Worm (Caenorhabditis elegans) whole organism, young adult: ENCODE data around the gene R166.3.
A peak's percentile ranks its signal among the peaks of the same experiment; 100 is the strongest.

Source experiments
- F10E7.11 ChIP-seq: sonication (generic microtip); optimal IDR thresholded peaks from 2 replicates; lab custom pipeline; 2017; ENCODE audit warnings: mild to moderate bottlenecking, missing genetic modification characterization, moderate library complexity, missing compliant biosample characterization
- F39B2.1 ChIP-seq: fragments of 200-800 bp; sonication (Bioruptor generic); IDR thresholded peaks from 2 replicates; pipeline ENCODE4 v1.3.6; 2022; ENCODE audit warnings: missing genetic modification reagents, missing genetic modification characterization, missing compliant biosample characterization
- K11D2.4 ChIP-seq: fragments of 200-800 bp; sonication (Bioruptor generic); IDR thresholded peaks from 2 replicates; pipeline ENCODE4 v1.3.6; 2022; ENCODE audit warnings: missing genetic modification reagents, missing genetic modification characterization, missing compliant biosample characterization
- T07F8.4 ChIP-seq: sonication (generic microtip); optimal IDR thresholded peaks from 2 replicates; lab custom pipeline; 2016; ENCODE audit warnings: mild to moderate bottlenecking, missing genetic modification characterization, moderate library complexity, missing compliant biosample characterization
- T26A5.8 ChIP-seq: sonication (generic microtip); optimal IDR thresholded peaks from 2 replicates; lab custom pipeline; 2016; ENCODE audit warnings: missing genetic modification characterization, missing compliant biosample characterization
- Y53G8AR.9 ChIP-seq: fragments of 200-800 bp; sonication (Bioruptor generic); conservative IDR thresholded peaks from 2 replicates; pipeline ENCODE4 v1.3.6; 2022; ENCODE audit warnings: missing genetic modification reagents, missing genetic modification characterization, missing compliant biosample characterization
- ama-1 ChIP-seq, 3 experiments: fragments of 150-350 bp in 1 of 3; sonication (generic microtip) in 2 of 3; optimal IDR thresholded peaks; 2 replicates each; lab custom pipeline; 2014 to 2018; ENCODE audit warnings: missing biosample characterization in 2 of 3, missing genetic modification characterization in 2 of 3, missing genetic modification reagents in 2 of 3
- aptf-2 ChIP-seq: fragments of 200-800 bp; sonication (Bioruptor generic); conservative IDR thresholded peaks from 2 replicates; pipeline ENCODE4 v1.3.6; 2022; ENCODE audit warnings: missing genetic modification reagents, missing genetic modification characterization, missing compliant biosample characterization
- atf-7 ChIP-seq: sonication (generic microtip); optimal IDR thresholded peaks from 2 replicates; lab custom pipeline; 2017; ENCODE audit warnings: mild to moderate bottlenecking, missing genetic modification characterization, missing compliant biosample characterization
- athp-1 ChIP-seq: sonication (generic microtip); optimal IDR thresholded peaks from 2 replicates; lab custom pipeline; 2017; ENCODE audit warnings: mild to moderate bottlenecking, missing genetic modification characterization, missing compliant biosample characterization
- attf-6 ChIP-seq: fragments of 200-800 bp; sonication (Bioruptor generic); IDR thresholded peaks from 2 replicates; pipeline ENCODE4 v1.3.6; 2022; ENCODE audit warnings: missing genetic modification reagents, missing genetic modification characterization, missing compliant biosample characterization
- ccch-3 ChIP-seq: fragments of 200-800 bp; sonication (Bioruptor generic); optimal IDR thresholded peaks from 2 replicates; lab custom pipeline; 2018; ENCODE audit warnings: mild to moderate bottlenecking, missing genetic modification characterization, missing compliant biosample characterization
- ceh-79 ChIP-seq: sonication (generic microtip); optimal IDR thresholded peaks from 2 replicates; lab custom pipeline; 2017; ENCODE audit warnings: mild to moderate bottlenecking, missing genetic modification characterization, missing compliant biosample characterization
- chd-7 ChIP-seq: sonication (generic microtip); optimal IDR thresholded peaks from 2 replicates; lab custom pipeline; 2016; ENCODE audit warnings: mild to moderate bottlenecking, missing genetic modification characterization, moderate library complexity, missing compliant biosample characterization
- efl-1 ChIP-seq: fragments of 150-350 bp; optimal IDR thresholded peaks from 2 replicates; lab custom pipeline; 2014; ENCODE audit warnings: missing biosample characterization, missing genetic modification reagents, missing genetic modification characterization
- egl-44 ChIP-seq: fragments of 200-800 bp; sonication (Bioruptor generic); IDR thresholded peaks from 2 replicates; pipeline ENCODE4 v1.3.6; 2022; ENCODE audit warnings: missing genetic modification reagents, missing genetic modification characterization, missing compliant biosample characterization
- fkh-3 ChIP-seq: sonication (generic microtip); optimal IDR thresholded peaks from 2 replicates; lab custom pipeline; 2016; ENCODE audit warnings: mild to moderate bottlenecking, missing genetic modification characterization, missing compliant biosample characterization
- hlh-12 ChIP-seq: sonication (generic microtip); optimal IDR thresholded peaks from 2 replicates; lab custom pipeline; 2016; ENCODE audit warnings: missing genetic modification characterization, missing compliant biosample characterization
- hlh-26 ChIP-seq: fragments of 200-800 bp; sonication (Bioruptor generic); conservative IDR thresholded peaks from 2 replicates; pipeline ENCODE4 v1.3.6; 2022; ENCODE audit warnings: missing genetic modification reagents, missing genetic modification characterization, missing compliant biosample characterization
- hmg-20 ChIP-seq: fragments of 200-800 bp; sonication (Bioruptor generic); IDR thresholded peaks from 2 replicates; pipeline ENCODE4 v1.3.6; 2022; ENCODE audit warnings: missing genetic modification reagents, missing genetic modification characterization, missing compliant biosample characterization
- lin-26 ChIP-seq: fragments of 200-800 bp; sonication (Bioruptor generic); IDR thresholded peaks from 2 replicates; pipeline ENCODE4 v1.3.6; 2022; ENCODE audit warnings: missing genetic modification reagents, missing genetic modification characterization, missing compliant biosample characterization
- lin-40 ChIP-seq: sonication (generic microtip); optimal IDR thresholded peaks from 2 replicates; lab custom pipeline; 2016; ENCODE audit warnings: missing genetic modification characterization, mild to moderate bottlenecking, missing compliant biosample characterization, missing genotype, missing genetic modification reagents
- lin-54 ChIP-seq: fragments of 200-800 bp; sonication (Bioruptor generic); optimal IDR thresholded peaks from 2 replicates; lab custom pipeline; 2018; ENCODE audit warnings: mild to moderate bottlenecking, missing genetic modification characterization, missing compliant biosample characterization
- lsl-1 ChIP-seq: fragments of 200-800 bp; sonication (Bioruptor generic); optimal IDR thresholded peaks from 2 replicates; lab custom pipeline; 2018; ENCODE audit warnings: mild to moderate bottlenecking, missing genetic modification characterization, moderate library complexity, missing compliant biosample characterization
- lsy-27 ChIP-seq: sonication (generic microtip); optimal IDR thresholded peaks from 2 replicates; lab custom pipeline; 2017; ENCODE audit warnings: missing genetic modification characterization, mild to moderate bottlenecking, missing compliant biosample characterization, antibody characterized with exemption, missing genotype, borderline replicate concordance; ENCODE audit not compliant: insufficient read depth
- madf-3 ChIP-seq: fragments of 200-800 bp; sonication (Bioruptor generic); IDR thresholded peaks from 2 replicates; pipeline ENCODE4 v1.3.6; 2022; ENCODE audit warnings: missing genetic modification reagents, missing genetic modification characterization, missing compliant biosample characterization
- madf-6 ChIP-seq: fragments of 200-800 bp; sonication (Bioruptor generic); IDR thresholded peaks from 2 replicates; pipeline ENCODE4 v1.3.6; 2022; ENCODE audit warnings: missing genetic modification reagents, missing genetic modification characterization, missing compliant biosample characterization
- madf-8 ChIP-seq: fragments of 200-800 bp; sonication (Bioruptor generic); conservative IDR thresholded peaks from 2 replicates; pipeline ENCODE4 v1.3.6; 2022; ENCODE audit warnings: missing genetic modification reagents, missing genetic modification characterization, missing compliant biosample characterization
- mcd-1 ChIP-seq: fragments of 200-800 bp; sonication (Bioruptor generic); IDR thresholded peaks from 2 replicates; pipeline ENCODE4 v1.3.6; 2022; ENCODE audit warnings: missing genetic modification reagents, missing genetic modification characterization, missing compliant biosample characterization
- mel-28 ChIP-seq: sonication (generic microtip); optimal IDR thresholded peaks from 2 replicates; lab custom pipeline; 2016; ENCODE audit warnings: borderline replicate concordance, mild to moderate bottlenecking, missing genetic modification characterization, missing compliant biosample characterization
- mes-4 ChIP-seq: sonication (generic microtip); optimal IDR thresholded peaks from 2 replicates; lab custom pipeline; 2016; ENCODE audit warnings: missing genotype, missing genetic modification characterization, missing compliant biosample characterization
- nfya-1 ChIP-seq: sonication (generic microtip); optimal IDR thresholded peaks from 2 replicates; lab custom pipeline; 2017; ENCODE audit warnings: antibody characterized with exemption, missing compliant biosample characterization, missing genetic modification characterization, borderline replicate concordance; ENCODE audit not compliant: insufficient read depth
- nfya-2 ChIP-seq: fragments of 200-800 bp; sonication (Bioruptor generic); IDR thresholded peaks from 2 replicates; pipeline ENCODE4 v1.3.6; 2022; ENCODE audit warnings: missing genetic modification reagents, missing genetic modification characterization, missing compliant biosample characterization
- nfyb-1 ChIP-seq: fragments of 200-800 bp; sonication (Bioruptor generic); IDR thresholded peaks from 2 replicates; pipeline ENCODE4 v1.3.6; 2022; ENCODE audit warnings: missing genetic modification reagents, missing genetic modification characterization, missing compliant biosample characterization
- nhr-27 ChIP-seq: fragments of 200-800 bp; sonication (Bioruptor generic); optimal IDR thresholded peaks from 2 replicates; lab custom pipeline; 2018; ENCODE audit warnings: mild to moderate bottlenecking, missing genetic modification characterization, moderate library complexity, missing compliant biosample characterization
- nhr-80 ChIP-seq: sonication (generic microtip); optimal IDR thresholded peaks from 2 replicates; lab custom pipeline; 2016; ENCODE audit warnings: missing genetic modification characterization, missing compliant biosample characterization
- nhr-90 ChIP-seq: sonication (generic microtip); optimal IDR thresholded peaks from 2 replicates; lab custom pipeline; 2016; ENCODE audit warnings: missing genotype, mild to moderate bottlenecking, missing genetic modification characterization, missing compliant biosample characterization
- pbrm-1 ChIP-seq: fragments of 200-800 bp; sonication (Bioruptor generic); IDR thresholded peaks from 2 replicates; pipeline ENCODE4 v1.3.6; 2022; ENCODE audit warnings: missing genetic modification reagents, missing genetic modification characterization, missing compliant biosample characterization
- pha-4 ChIP-seq: fragments of 150-350 bp; sonication (generic microtip); optimal IDR thresholded peaks from 2 replicates; lab custom pipeline; 2014; ENCODE audit warnings: missing biosample characterization, missing genetic modification reagents, missing genetic modification characterization
- repo-1 ChIP-seq: sonication (generic microtip); optimal IDR thresholded peaks from 2 replicates; lab custom pipeline; 2017; ENCODE audit warnings: mild to moderate bottlenecking, missing genetic modification characterization, missing compliant biosample characterization
- snpc-1.3 ChIP-seq: sonication (generic microtip); optimal IDR thresholded peaks from 2 replicates; lab custom pipeline; 2017; ENCODE audit warnings: missing genetic modification characterization, mild to moderate bottlenecking, missing compliant biosample characterization, antibody characterized with exemption, moderate library complexity, missing genotype, missing genetic modification reagents; ENCODE audit not compliant: insufficient read depth
- sptf-2 ChIP-seq: fragments of 200-800 bp; sonication (Bioruptor generic); optimal IDR thresholded peaks from 2 replicates; lab custom pipeline; 2018; ENCODE audit warnings: mild to moderate bottlenecking, missing genetic modification characterization, missing compliant biosample characterization
- tlf-1 ChIP-seq: fragments of 200-800 bp; sonication (Bioruptor generic); optimal IDR thresholded peaks from 2 replicates; lab custom pipeline; 2018; ENCODE audit warnings: mild to moderate bottlenecking, missing genetic modification characterization, missing compliant biosample characterization
- unc-62 ChIP-seq: fragments of 150-350 bp; optimal IDR thresholded peaks from 2 replicates; lab custom pipeline; 2014; ENCODE audit warnings: missing biosample characterization, missing genetic modification reagents, missing genetic modification characterization
- xnd-1 ChIP-seq: sonication (generic microtip); optimal IDR thresholded peaks from 2 replicates; lab custom pipeline; 2016; ENCODE audit warnings: missing genotype, missing genetic modification reagents, missing genetic modification characterization, missing compliant biosample characterization
- zfh-2 ChIP-seq: fragments of 200-800 bp; sonication (Bioruptor generic); conservative IDR thresholded peaks from 2 replicates; pipeline ENCODE4 v1.3.6; 2022; ENCODE audit warnings: missing genetic modification reagents, missing genetic modification characterization, missing compliant biosample characterization
- ztf-18 ChIP-seq: sonication (generic microtip); optimal IDR thresholded peaks from 2 replicates; lab custom pipeline; 2016; ENCODE audit warnings: missing genotype, mild to moderate bottlenecking, missing genetic modification characterization, missing compliant biosample characterization
- ztf-3 ChIP-seq: fragments of 200-800 bp; sonication (Bioruptor generic); optimal IDR thresholded peaks from 2 replicates; lab custom pipeline; 2018; ENCODE audit warnings: mild to moderate bottlenecking, missing genetic modification characterization, missing compliant biosample characterization
- ztf-6 ChIP-seq: fragments of 200-800 bp; sonication (Bioruptor generic); IDR thresholded peaks from 2 replicates; pipeline ENCODE4 v1.3.6; 2022; ENCODE audit warnings: missing genetic modification reagents, missing genetic modification characterization, missing compliant biosample characterization

R166.3 gene

DNA sequence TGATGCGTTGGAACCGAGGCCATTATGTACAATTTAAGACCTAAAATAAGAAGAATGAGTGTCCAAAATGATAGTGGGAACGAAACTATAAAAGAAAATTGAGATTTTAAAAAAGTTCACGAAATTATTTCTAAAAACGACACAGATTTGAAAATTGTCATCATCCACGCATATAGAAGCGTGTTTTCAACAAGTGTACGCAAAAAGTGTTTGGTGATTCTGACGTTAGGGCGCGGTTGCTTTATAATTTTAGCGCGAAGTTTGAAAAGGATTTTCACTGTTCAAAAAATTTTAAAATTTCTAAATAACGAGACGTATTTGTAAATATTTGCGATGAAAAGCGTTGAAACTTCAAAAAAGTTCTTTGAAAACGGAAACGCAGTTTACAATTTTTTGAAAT, 24.2 kb upstream of the R166.3 start, which contains the start of gene cdc-48.1 (continued):
- TF ChIP-seq unc-62 (GFP tag; lab: Kevin White, UChicago) (peak; percentile 98), lin-54 (GFP tag; lab: Kevin White, UChicago) (peak; percentile 100), madf-6 (GFP tag; lab: Robert Waterston, UW) (peak; percentile 99), mcd-1 (GFP tag; lab: Robert Waterston, UW) (peak; percentile 100), madf-8 (GFP tag; lab: Robert Waterston, UW) (peak; percentile 94), chd-7 (tag; lab: Kevin White, UChicago) (peak; percentile 99), nhr-80 (peak; percentile 98), hlh-12 (tag; lab: Kevin White, UChicago) (no peak), lin-40 (tag; lab: Kevin White, UChicago) (peak; percentile 99), ceh-79 (tag; lab: Kevin White, UChicago) (peak; percentile 88), nhr-27 (peak; percentile 85), lsl-1 (GFP tag; lab: Kevin White, UChicago) (peak; percentile 96), F39B2.1 (GFP tag; lab: Robert Waterston, UW) (peak; percentile 94), snpc-1.3 (tag; lab: Kevin White, UChicago) (peak; percentile 98), nfya-1 (tag; lab: Kevin White, UChicago) (no peak), ztf-3 (GFP tag; lab: Kevin White, UChicago) (peak; percentile 96), K11D2.4 (GFP tag; lab: Robert Waterston, UW) (peak; percentile 100), ama-1 (optimal IDR thresholded peaks at IDR 0.05; lab: Kevin White, UChicago) (no peak), ama-1 (GFP tag; optimal IDR thresholded peaks at IDR 0.05; lab: Kevin White, UChicago) (peak; percentile 76 to 79), egl-44 (GFP tag; lab: Robert Waterston, UW) (peak; percentile 98), fkh-3 (tag; lab: Kevin White, UChicago) (peak; percentile 59), F10E7.11 (tag; lab: Kevin White, UChicago) (peak; percentile 87), T07F8.4 (tag; lab: Kevin White, UChicago) (peak; percentile 90), Y53G8AR.9 (GFP tag; lab: Robert Waterston, UW) (peak; percentile 100), zfh-2 (GFP tag; lab: Robert Waterston, UW) (no peak), aptf-2 (GFP tag; lab: Robert Waterston, UW) (peak; percentile 90), madf-3 (peak; percentile 98), ccch-3 (GFP tag; lab: Kevin White, UChicago) (peak; percentile 84), nfya-2 (GFP tag; lab: Robert Waterston, UW) (peak; percentile 94), pha-4 (peak; percentile 98), pbrm-1 (GFP tag; lab: Robert Waterston, UW) (peak; percentile 100), mel-28 (tag; lab: Kevin White, UChicago) (peak; percentile 82), hmg-20 (GFP tag; lab: Robert Waterston, UW) (peak; percentile 95), atf-7 (tag; lab: Kevin White, UChicago) (peak; percentile 99), nfyb-1 (peak; percentile 99), tlf-1 (GFP tag; lab: Kevin White, UChicago) (peak; percentile 100), ztf-18 (tag; lab: Kevin White, UChicago) (peak; percentile 89), lin-26 (GFP tag; lab: Robert Waterston, UW) (peak; percentile 95), lsy-27 (tag; lab: Kevin White, UChicago) (peak; percentile 70), ztf-6 (GFP tag; lab: Robert Waterston, UW) (peak; percentile 99), attf-6 (GFP tag; lab: Robert Waterston, UW) (peak; percentile 92), sptf-2 (peak; percentile 20), mes-4 (tag; lab: Kevin White, UChicago) (peak; percentile 86), T26A5.8 (peak; percentile 56), hlh-26 (no peak), xnd-1 (tag; lab: Kevin White, UChicago) (peak; percentile 87), nhr-90 (tag; lab: Kevin White, UChicago) (peak; percentile 97), athp-1 (peak; percentile 100), efl-1 (GFP tag; lab: Kevin White, UChicago) (peak; percentile 100), repo-1 (tag; lab: Kevin White, UChicago) (peak; percentile 98)
